Worm (Caenorhabditis elegans) whole organism, young adult: ENCODE data around the gene zer-1.

Source experiments
- B0019.2 ChIP-seq: fragments of 200-800 bp; sonication (Bioruptor generic); conservative IDR thresholded peaks from 2 replicates; pipeline ENCODE4 v1.3.6; 2022; ENCODE audit warnings: missing genetic modification reagents, missing genetic modification characterization, missing compliant biosample characterization
- B0261.1 ChIP-seq: sonication (generic microtip); optimal IDR thresholded peaks from 2 replicates; lab custom pipeline; 2016; ENCODE audit warnings: mild to moderate bottlenecking, missing genetic modification characterization, moderate library complexity, missing compliant biosample characterization
- C17E4.6 ChIP-seq: fragments of 200-800 bp; sonication (Bioruptor generic); IDR thresholded peaks from 2 replicates; pipeline ENCODE4 v1.3.6; 2022; ENCODE audit warnings: missing genetic modification reagents, missing genetic modification characterization, missing compliant biosample characterization
- D2030.7 ChIP-seq: fragments of 200-800 bp; sonication (Bioruptor generic); IDR thresholded peaks from 2 replicates; pipeline ENCODE4 v1.3.6; 2022; ENCODE audit warnings: missing genetic modification reagents, missing genetic modification characterization, missing compliant biosample characterization
- F23B12.7 ChIP-seq: sonication (generic microtip); optimal IDR thresholded peaks from 2 replicates; lab custom pipeline; 2017; ENCODE audit warnings: missing genetic modification characterization, mild to moderate bottlenecking, missing compliant biosample characterization, antibody characterized with exemption, moderate library complexity; ENCODE audit not compliant: insufficient read depth
- F33H1.4 ChIP-seq: fragments of 200-800 bp; sonication (Bioruptor generic); IDR thresholded peaks from 2 replicates; pipeline ENCODE4 v1.3.6; 2022; ENCODE audit warnings: missing genetic modification reagents, missing genetic modification characterization, missing compliant biosample characterization
- F39B2.1 ChIP-seq: fragments of 200-800 bp; sonication (Bioruptor generic); IDR thresholded peaks from 2 replicates; pipeline ENCODE4 v1.3.6; 2022; ENCODE audit warnings: missing genetic modification reagents, missing genetic modification characterization, missing compliant biosample characterization
- K11D2.4 ChIP-seq: fragments of 200-800 bp; sonication (Bioruptor generic); IDR thresholded peaks from 2 replicates; pipeline ENCODE4 v1.3.6; 2022; ENCODE audit warnings: missing genetic modification reagents, missing genetic modification characterization, missing compliant biosample characterization
- K12H6.12 ChIP-seq: fragments of 200-800 bp; sonication (Bioruptor generic); optimal IDR thresholded peaks from 2 replicates; lab custom pipeline; 2018; ENCODE audit warnings: mild to moderate bottlenecking, missing genetic modification characterization, missing compliant biosample characterization
- Y53F4B.3 ChIP-seq: fragments of 200-800 bp; sonication (Bioruptor generic); IDR thresholded peaks from 2 replicates; pipeline ENCODE4 v1.3.6; 2022; ENCODE audit warnings: missing genetic modification reagents, missing genetic modification characterization, missing compliant biosample characterization
- Y53G8AR.9 ChIP-seq: fragments of 200-800 bp; sonication (Bioruptor generic); conservative IDR thresholded peaks from 2 replicates; pipeline ENCODE4 v1.3.6; 2022; ENCODE audit warnings: missing genetic modification reagents, missing genetic modification characterization, missing compliant biosample characterization
- Y56A3A.18 ChIP-seq: fragments of 200-800 bp; sonication (Bioruptor generic); IDR thresholded peaks from 2 replicates; pipeline ENCODE4 v1.3.6; 2022; ENCODE audit warnings: missing genetic modification reagents, missing genetic modification characterization, missing compliant biosample characterization
- aptf-3 ChIP-seq: fragments of 200-800 bp; sonication (Bioruptor generic); IDR thresholded peaks from 2 replicates; pipeline ENCODE4 v1.3.6; 2022; ENCODE audit warnings: missing genetic modification characterization, missing compliant biosample characterization
- atf-7 ChIP-seq: sonication (generic microtip); optimal IDR thresholded peaks from 2 replicates; lab custom pipeline; 2017; ENCODE audit warnings: mild to moderate bottlenecking, missing genetic modification characterization, missing compliant biosample characterization
- attf-3 ChIP-seq: fragments of 200-800 bp; sonication (Bioruptor generic); conservative IDR thresholded peaks from 2 replicates; pipeline ENCODE4 v1.3.6; 2022; ENCODE audit warnings: missing genetic modification reagents, missing genetic modification characterization, missing compliant biosample characterization
- bed-2 ChIP-seq: fragments of 200-800 bp; sonication (Bioruptor generic); IDR thresholded peaks from 2 replicates; pipeline ENCODE4 v1.3.6; 2022; ENCODE audit warnings: missing genetic modification reagents, missing genetic modification characterization, missing compliant biosample characterization
- ccch-3 ChIP-seq: fragments of 200-800 bp; sonication (Bioruptor generic); optimal IDR thresholded peaks from 2 replicates; lab custom pipeline; 2018; ENCODE audit warnings: mild to moderate bottlenecking, missing genetic modification characterization, missing compliant biosample characterization
- cebp-2 ChIP-seq: fragments of 200-800 bp; sonication (Bioruptor generic); IDR thresholded peaks from 2 replicates; pipeline ENCODE4 v1.3.6; 2022; ENCODE audit warnings: missing genetic modification characterization, missing compliant biosample characterization
- ceh-100 ChIP-seq: fragments of 200-800 bp; sonication (Bioruptor generic); IDR thresholded peaks from 2 replicates; pipeline ENCODE4 v1.3.6; 2022; ENCODE audit warnings: missing genetic modification reagents, missing genetic modification characterization, missing compliant biosample characterization
- ceh-27 ChIP-seq: fragments of 200-800 bp; sonication (Bioruptor generic); optimal IDR thresholded peaks from 2 replicates; lab custom pipeline; 2018; ENCODE audit warnings: mild to moderate bottlenecking, missing genetic modification characterization, moderate library complexity, missing compliant biosample characterization
- chd-7 ChIP-seq: sonication (generic microtip); optimal IDR thresholded peaks from 2 replicates; lab custom pipeline; 2016; ENCODE audit warnings: mild to moderate bottlenecking, missing genetic modification characterization, moderate library complexity, missing compliant biosample characterization
- die-1 ChIP-seq: sonication (generic microtip); optimal IDR thresholded peaks from 2 replicates; lab custom pipeline; 2016; ENCODE audit warnings: missing genotype, mild to moderate bottlenecking, missing genetic modification characterization, missing compliant biosample characterization
- dpl-1 ChIP-seq: fragments of 150-350 bp; optimal IDR thresholded peaks from 2 replicates; lab custom pipeline; 2014; ENCODE audit warnings: missing biosample characterization, missing genetic modification reagents, missing genetic modification characterization
- egl-18 ChIP-seq: fragments of 200-800 bp; sonication (Bioruptor generic); IDR thresholded peaks from 2 replicates; pipeline ENCODE4 v1.3.6; 2022; ENCODE audit warnings: missing genetic modification reagents, missing genetic modification characterization, missing compliant biosample characterization
- egl-44 ChIP-seq: fragments of 200-800 bp; sonication (Bioruptor generic); IDR thresholded peaks from 2 replicates; pipeline ENCODE4 v1.3.6; 2022; ENCODE audit warnings: missing genetic modification reagents, missing genetic modification characterization, missing compliant biosample characterization
- ekl-4 ChIP-seq: fragments of 200-800 bp; sonication (Bioruptor generic); IDR thresholded peaks from 2 replicates; pipeline ENCODE4 v1.3.6; 2022; ENCODE audit warnings: missing genetic modification reagents, missing genetic modification characterization, missing compliant biosample characterization
- fkh-3 ChIP-seq: sonication (generic microtip); optimal IDR thresholded peaks from 2 replicates; lab custom pipeline; 2016; ENCODE audit warnings: mild to moderate bottlenecking, missing genetic modification characterization, missing compliant biosample characterization
- him-1 ChIP-seq: sonication (generic microtip); optimal IDR thresholded peaks from 2 replicates; lab custom pipeline; 2016; ENCODE audit warnings: missing genotype, missing genetic modification reagents, missing genetic modification characterization, missing compliant biosample characterization
- hlh-12 ChIP-seq: sonication (generic microtip); optimal IDR thresholded peaks from 2 replicates; lab custom pipeline; 2016; ENCODE audit warnings: missing genetic modification characterization, missing compliant biosample characterization
- hlh-26 ChIP-seq: fragments of 200-800 bp; sonication (Bioruptor generic); conservative IDR thresholded peaks from 2 replicates; pipeline ENCODE4 v1.3.6; 2022; ENCODE audit warnings: missing genetic modification reagents, missing genetic modification characterization, missing compliant biosample characterization
- hrde-1 ChIP-seq: sonication (generic microtip); optimal IDR thresholded peaks from 2 replicates; lab custom pipeline; 2016; ENCODE audit warnings: missing genetic modification characterization, mild to moderate bottlenecking, missing compliant biosample characterization, moderate library complexity, missing genotype, missing genetic modification reagents, borderline replicate concordance
- hsf-1 ChIP-seq: fragments of 200-800 bp; sonication (Bioruptor generic); IDR thresholded peaks from 2 replicates; pipeline ENCODE4 v1.3.6; 2022; ENCODE audit warnings: missing genetic modification reagents, missing genetic modification characterization, missing compliant biosample characterization
- lag-1 ChIP-seq: fragments of 200-800 bp; sonication (Bioruptor generic); IDR thresholded peaks from 2 replicates; pipeline ENCODE4 v1.3.6; 2022; ENCODE audit warnings: missing genetic modification reagents, missing genetic modification characterization, missing compliant biosample characterization
- lin-26 ChIP-seq: fragments of 200-800 bp; sonication (Bioruptor generic); IDR thresholded peaks from 2 replicates; pipeline ENCODE4 v1.3.6; 2022; ENCODE audit warnings: missing genetic modification reagents, missing genetic modification characterization, missing compliant biosample characterization
- lin-54 ChIP-seq: fragments of 200-800 bp; sonication (Bioruptor generic); optimal IDR thresholded peaks from 2 replicates; lab custom pipeline; 2018; ENCODE audit warnings: mild to moderate bottlenecking, missing genetic modification characterization, missing compliant biosample characterization
- madf-10 ChIP-seq: sonication (generic microtip); optimal IDR thresholded peaks from 2 replicates; lab custom pipeline; 2016; ENCODE audit warnings: mild to moderate bottlenecking, missing genetic modification characterization, missing compliant biosample characterization
- madf-6 ChIP-seq: fragments of 200-800 bp; sonication (Bioruptor generic); IDR thresholded peaks from 2 replicates; pipeline ENCODE4 v1.3.6; 2022; ENCODE audit warnings: missing genetic modification reagents, missing genetic modification characterization, missing compliant biosample characterization
- mxl-1 ChIP-seq: sonication (generic microtip); optimal IDR thresholded peaks from 2 replicates; lab custom pipeline; 2016; ENCODE audit warnings: missing genetic modification characterization, missing compliant biosample characterization
- nfya-2 ChIP-seq: fragments of 200-800 bp; sonication (Bioruptor generic); IDR thresholded peaks from 2 replicates; pipeline ENCODE4 v1.3.6; 2022; ENCODE audit warnings: missing genetic modification reagents, missing genetic modification characterization, missing compliant biosample characterization
- nhr-90 ChIP-seq: sonication (generic microtip); optimal IDR thresholded peaks from 2 replicates; lab custom pipeline; 2016; ENCODE audit warnings: missing genotype, mild to moderate bottlenecking, missing genetic modification characterization, missing compliant biosample characterization
- rec-8 ChIP-seq, 2 experiments: sonication (generic microtip); optimal IDR thresholded peaks; 2 replicates each; lab custom pipeline; 2016; ENCODE audit warnings: mild to moderate bottlenecking in 2 of 2, missing genetic modification characterization in 2 of 2, missing genetic modification reagents in 2 of 2, missing genotype in 2 of 2, missing biosample characterization in 1 of 2, missing compliant biosample characterization in 1 of 2, moderate library complexity in 1 of 2
- sdz-38 ChIP-seq: sonication (generic microtip); optimal IDR thresholded peaks from 2 replicates; lab custom pipeline; 2016; ENCODE audit warnings: missing genotype, missing genetic modification characterization, missing compliant biosample characterization
- snpc-3.4 ChIP-seq: sonication (generic microtip); optimal IDR thresholded peaks from 2 replicates; lab custom pipeline; 2017; ENCODE audit warnings: missing genetic modification characterization, mild to moderate bottlenecking, missing compliant biosample characterization, antibody characterized with exemption, moderate library complexity, missing genotype, missing genetic modification reagents
- tbp1 ChIP-seq: fragments of 200-800 bp; sonication (Bioruptor generic); optimal IDR thresholded peaks from 2 replicates; lab custom pipeline; 2018; ENCODE audit warnings: mild to moderate bottlenecking, missing genetic modification characterization, missing compliant biosample characterization
- unc-62 ChIP-seq: fragments of 150-350 bp; optimal IDR thresholded peaks from 2 replicates; lab custom pipeline; 2014; ENCODE audit warnings: missing biosample characterization, missing genetic modification reagents, missing genetic modification characterization
- xnd-1 ChIP-seq: sonication (generic microtip); optimal IDR thresholded peaks from 2 replicates; lab custom pipeline; 2016; ENCODE audit warnings: missing genotype, missing genetic modification reagents, missing genetic modification characterization, missing compliant biosample characterization
- zfh-2 ChIP-seq: fragments of 200-800 bp; sonication (Bioruptor generic); conservative IDR thresholded peaks from 2 replicates; pipeline ENCODE4 v1.3.6; 2022; ENCODE audit warnings: missing genetic modification reagents, missing genetic modification characterization, missing compliant biosample characterization
- ztf-25 ChIP-seq: fragments of 200-800 bp; sonication (Bioruptor generic); IDR thresholded peaks from 2 replicates; pipeline ENCODE4 v1.3.6; 2022; ENCODE audit warnings: missing genetic modification reagents, missing genetic modification characterization, missing compliant biosample characterization

zer-1 gene

ce11 chrIII:835713-836278, 50.8 kb downstream of the zer-1 start (continued):
- TF ChIP-seq lin-54 (peak; percentile 70), tbp1 (GFP tag; lab: Kevin White, UChicago) (peak; percentile 74), C17E4.6 (peak; percentile 93), die-1 (tag; lab: Kevin White, UChicago) (peak; percentile 54), chd-7 (tag; lab: Kevin White, UChicago) (peak; percentile 99), Y53F4B.3 (GFP tag; lab: Robert Waterston, UW) (no peak), lag-1 (0 out of 2 replicates have a peak, but pooled peaks have one; percentile 78), ekl-4 (GFP tag; lab: Robert Waterston, UW) (peak; percentile 93), attf-3 (peak; percentile 69), hrde-1 (tag; lab: Kevin White, UChicago) (no peak), unc-62 (GFP tag; lab: Kevin White, UChicago) (no peak), Y56A3A.18 (GFP tag; lab: Robert Waterston, UW) (peak; percentile 98), egl-18 (GFP tag; lab: Robert Waterston, UW) (peak; percentile 89), atf-7 (tag; lab: Kevin White, UChicago) (peak; percentile 99), hlh-12 (tag; lab: Kevin White, UChicago) (no peak), F23B12.7 (no peak), F33H1.4 (GFP tag; lab: Robert Waterston, UW) (peak; percentile 56), madf-6 (GFP tag; lab: Robert Waterston, UW) (peak; percentile 79), hsf-1 (peak; percentile 82; the same call in 1 of the 2 replicates), ccch-3 (no peak), F39B2.1 (peak; percentile 72; the same call in 1 of the 2 replicates), cebp-2 (GFP tag; lab: Robert Waterston, UW) (peak; percentile 86), dpl-1 (no peak), Y53G8AR.9 (peak; percentile 99), rec-8 (tag; optimal IDR thresholded peaks at IDR 0.05; lab: Kevin White, UChicago) (no peak), K11D2.4 (GFP tag; lab: Robert Waterston, UW) (peak; percentile 95), B0261.1 (peak; percentile 44), D2030.7 (no peak), snpc-3.4 (no peak), madf-10 (peak; percentile 81), egl-44 (GFP tag; lab: Robert Waterston, UW) (peak; percentile 92), K12H6.12 (peak; percentile 84), aptf-3 (GFP tag; lab: Robert Waterston, UW) (peak; percentile 96), ztf-25 (peak; percentile 92), hlh-26 (no peak), fkh-3 (tag; lab: Kevin White, UChicago) (peak; percentile 99), nfya-2 (GFP tag; lab: Robert Waterston, UW) (peak; percentile 93; the same call in 1 of the 2 replicates), B0019.2 (GFP tag; lab: Robert Waterston, UW) (0 out of 2 replicates have a peak, but pooled peaks have one; percentile 36), zfh-2 (GFP tag; lab: Robert Waterston, UW) (peak; percentile 88), nhr-90 (peak; percentile 88), sdz-38 (tag; lab: Kevin White, UChicago) (no peak), mxl-1 (no peak), him-1 (tag; lab: Kevin White, UChicago) (no peak), ceh-27 (GFP tag; lab: Kevin White, UChicago) (peak; percentile 81), bed-2 (GFP tag; lab: Robert Waterston, UW) (no peak), lin-26 (GFP tag; lab: Robert Waterston, UW) (peak; percentile 97), xnd-1 (tag; lab: Kevin White, UChicago) (no peak), ceh-100 (peak; percentile 81)
